Worm (Caenorhabditis elegans): ENCODE results near the gene F43C11.11.

ce11 chrII:2372090-2372489 is 8.5 kb upstream of the F43C11.11 start, which contains the start of gene F16G10.3:
- no peak for TF ChIP-seq flt-1 (GFP tag; IDR thresholded peaks at IDR 0.05)
- TF ChIP-seq tab-1 (GFP tag; IDR thresholded peaks at IDR 0.05): no peak
